Worm (Caenorhabditis elegans) whole organism, mixed stage, embryonic: ENCODE measurements around the gene mut-7.

Experiments
- ces-1 ChIP-seq: fragments of 150-350 bp; optimal IDR thresholded peaks from 2 replicates; lab custom pipeline; 2014; ENCODE audit warnings: missing biosample characterization, missing genetic modification reagents, missing genetic modification characterization
- flh-1 ChIP-seq: fragments of 200-800 bp; sonication (Bioruptor generic); optimal IDR thresholded peaks from 2 replicates; lab custom pipeline; 2018; ENCODE audit warnings: mild to moderate bottlenecking, missing genetic modification characterization, moderate library complexity, missing compliant biosample characterization
- lsy-2 ChIP-seq: fragments of 150-350 bp; optimal IDR thresholded peaks from 2 replicates; lab custom pipeline; 2014; ENCODE audit warnings: missing biosample characterization, missing genetic modification characterization
- nhr-237 ChIP-seq: fragments of 150-350 bp; optimal IDR thresholded peaks from 2 replicates; lab custom pipeline; 2014; ENCODE audit warnings: missing biosample characterization, missing genetic modification characterization
- pha-4 ChIP-seq: fragments of 150-350 bp; optimal IDR thresholded peaks from 2 replicates; lab custom pipeline; 2018; ENCODE audit warnings: missing biosample characterization, missing genetic modification reagents, missing genetic modification characterization
- unc-62 ChIP-seq: fragments of 150-350 bp; optimal IDR thresholded peaks from 2 replicates; lab custom pipeline; 2014; ENCODE audit warnings: missing biosample characterization, missing genetic modification reagents, missing genetic modification characterization

DNA sequence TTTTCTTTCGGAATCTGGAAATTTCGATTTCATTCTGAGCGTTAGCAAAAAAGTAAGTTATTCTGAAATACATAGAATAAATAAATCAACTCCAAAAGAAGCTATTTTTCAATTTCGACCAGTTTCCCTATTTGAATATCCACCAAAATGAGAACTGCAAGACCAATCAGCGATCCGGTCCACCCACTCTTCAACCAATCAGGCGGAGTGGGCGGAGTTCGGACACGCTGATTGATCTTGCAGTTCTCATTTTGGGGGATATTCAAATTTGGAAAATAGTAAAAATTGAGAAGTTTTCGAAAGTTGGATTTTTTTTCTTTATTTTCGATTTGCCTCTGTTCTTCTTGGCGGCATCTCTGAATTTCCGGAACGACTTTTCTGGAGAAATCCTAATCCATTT is 28.7 kb upstream of the mut-7 start:
- TF ChIP-seq flh-1 (GFP tag; lab: Kevin White, UChicago) = no peak
- TF ChIP-seq unc-62 (GFP tag; lab: Kevin White, UChicago) = no peak
- TF ChIP-seq lsy-2 (tag; lab: Kevin White, UChicago) = no peak
- no peak for TF ChIP-seq ces-1
- no peak for TF ChIP-seq pha-4 (tag; lab: Kevin White, UChicago)
- no peak for TF ChIP-seq nhr-237 (tag; lab: Kevin White, UChicago)
